Worm (Caenorhabditis elegans) whole organism, mixed stage, embryonic: ENCODE results near the gene srlf-35.

Source experiments
- bed-3 ChIP-seq: fragments of 200-800 bp; sonication (Bioruptor generic); optimal IDR thresholded peaks from 3 replicates; lab custom pipeline; 2018; ENCODE audit warnings: mild to moderate bottlenecking, missing genetic modification characterization, moderate library complexity, missing compliant biosample characterization
- ceh-43 ChIP-seq: fragments of 200-800 bp; sonication (Bioruptor generic); optimal IDR thresholded peaks from 2 replicates; lab custom pipeline; 2018; ENCODE audit warnings: mild to moderate bottlenecking, missing genetic modification characterization, moderate library complexity, missing compliant biosample characterization
- drap-1 ChIP-seq: fragments of 200-800 bp; sonication (Bioruptor generic); optimal IDR thresholded peaks from 3 replicates; lab custom pipeline; 2018; ENCODE audit warnings: mild to moderate bottlenecking, missing genetic modification characterization, missing compliant biosample characterization
- mab-5 ChIP-seq: fragments of 150-350 bp; optimal IDR thresholded peaks from 2 replicates; lab custom pipeline; 2014; ENCODE audit warnings: missing biosample characterization, missing genetic modification characterization
- nhr-12 ChIP-seq: fragments of 150-350 bp; optimal IDR thresholded peaks from 2 replicates; lab custom pipeline; 2014; ENCODE audit warnings: missing biosample characterization, missing genetic modification characterization
- nhr-2 ChIP-seq: fragments of 150-350 bp; optimal IDR thresholded peaks from 2 replicates; lab custom pipeline; 2014; ENCODE audit warnings: missing biosample characterization, missing genetic modification characterization
- pha-4 ChIP-seq: fragments of 150-350 bp; optimal IDR thresholded peaks from 2 replicates; lab custom pipeline; 2018; ENCODE audit warnings: missing biosample characterization, missing genetic modification reagents, missing genetic modification characterization

DNA sequence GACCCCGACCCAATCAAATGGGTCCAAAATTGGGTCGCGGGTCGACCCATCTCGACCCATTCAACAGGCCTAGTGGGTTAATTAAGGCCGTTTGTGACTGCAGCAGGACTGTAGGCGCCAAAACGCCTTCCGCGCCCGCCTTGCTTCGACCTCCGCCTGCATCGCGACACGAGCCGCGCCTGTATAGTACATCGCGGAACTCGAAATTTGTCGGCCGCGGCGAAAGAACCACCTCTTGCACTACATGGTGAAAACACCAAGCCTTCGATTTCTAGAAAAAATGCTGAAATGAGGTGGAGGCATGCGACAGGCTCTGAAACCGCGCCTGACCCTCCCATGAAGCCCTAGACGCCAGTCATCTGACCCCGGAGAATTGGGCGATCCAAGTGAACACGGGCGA is 15.8 kb upstream of the srlf-35 start:
- TF ChIP-seq nhr-2, result no peak
- TF ChIP-seq bed-3 (GFP tag; lab: Kevin White, UChicago), result no peak
- TF ChIP-seq nhr-12 (tag; lab: Kevin White, UChicago), result no peak
- no peak for TF ChIP-seq pha-4
- no peak for TF ChIP-seq mab-5 (tag; lab: Kevin White, UChicago)
- TF ChIP-seq drap-1 (GFP tag; lab: Kevin White, UChicago), result no peak
- no peak for TF ChIP-seq ceh-43 (GFP tag; lab: Kevin White, UChicago)
